Fruit fly (Drosophila melanogaster) whole organism, adult: ENCODE measurements around the gene Arp5.

Source experiments
- CG14711 ChIP-seq: fragments of 200-800 bp; sonication (Bioruptor generic); optimal IDR thresholded peaks from 2 replicates; lab custom pipeline; 2018; ENCODE audit warnings: missing biosample characterization, mild to moderate bottlenecking, missing genetic modification characterization, moderate library complexity
- CG7045 ChIP-seq: fragments of 200-800 bp; sonication (Bioruptor generic); optimal IDR thresholded peaks from 2 replicates; lab custom pipeline; 2017; ENCODE audit warnings: missing biosample characterization, mild to moderate bottlenecking, missing genetic modification characterization
- Clk ChIP-seq: fragments of 200-800 bp; sonication (Bioruptor generic); optimal IDR thresholded peaks from 2 replicates; lab custom pipeline; 2017; ENCODE audit warnings: missing biosample characterization, missing genetic modification characterization
- Crg-1 ChIP-seq: fragments of 200-800 bp; sonication (Bioruptor generic); optimal IDR thresholded peaks from 2 replicates; lab custom pipeline; 2016; ENCODE audit warnings: missing biosample characterization, missing genetic modification characterization
- Mnt ChIP-seq: fragments of 200-800 bp; sonication (Bioruptor generic); optimal IDR thresholded peaks from 2 replicates; lab custom pipeline; 2016; ENCODE audit warnings: missing biosample characterization, mild to moderate bottlenecking, missing genetic modification characterization
- tj ChIP-seq: fragments of 200-800 bp; sonication (Bioruptor generic); optimal IDR thresholded peaks from 3 replicates; lab custom pipeline; 2017; ENCODE audit warnings: missing biosample characterization, mild to moderate bottlenecking, missing genetic modification characterization, moderate library complexity
- toe ChIP-seq: fragments of 200-800 bp; sonication (Bioruptor generic); optimal IDR thresholded peaks from 2 replicates; lab custom pipeline; 2016; ENCODE audit warnings: missing biosample characterization, missing genetic modification characterization

- no peak for TF ChIP-seq toe (GFP tag; lab: Kevin White, UChicago)
- TF ChIP-seq Crg-1 (GFP tag; lab: Kevin White, UChicago): no peak
- TF ChIP-seq tj: no peak
- TF ChIP-seq CG14711: no peak
- no peak for TF ChIP-seq CG7045
- TF ChIP-seq Clk: no peak
- TF ChIP-seq Mnt: no peak
These were observed 33.5 kb upstream of the Arp5 start, which contains the start of gene CG14316 for dm6 chr3R:18151820-18152219.
